Worm (Caenorhabditis elegans) whole organism, mixed stage, embryonic: ENCODE measurements around the gene ver-3.

ENCODE experiments used
- M03D4.4 ChIP-seq: sonication (generic microtip); optimal IDR thresholded peaks from 2 replicates; lab custom pipeline; 2017; ENCODE audit warnings: mild to moderate bottlenecking, missing genetic modification characterization, missing compliant biosample characterization
- blmp-1 ChIP-seq: fragments of 150-350 bp; optimal IDR thresholded peaks from 2 replicates; lab custom pipeline; 2014; ENCODE audit warnings: missing biosample characterization, missing genetic modification characterization
- ceh-39 ChIP-seq: fragments of 150-350 bp; optimal IDR thresholded peaks from 2 replicates; lab custom pipeline; 2014; ENCODE audit warnings: missing biosample characterization, missing genetic modification characterization
- ceh-83 ChIP-seq: fragments of 200-800 bp; sonication (Bioruptor generic); optimal IDR thresholded peaks from 2 replicates; lab custom pipeline; 2018; ENCODE audit warnings: mild to moderate bottlenecking, missing genetic modification characterization, missing compliant biosample characterization
- ces-1 ChIP-seq: fragments of 150-350 bp; optimal IDR thresholded peaks from 2 replicates; lab custom pipeline; 2014; ENCODE audit warnings: missing biosample characterization, missing genetic modification reagents, missing genetic modification characterization
- cnd-1 ChIP-seq: fragments of 200-800 bp; sonication (Bioruptor generic); optimal IDR thresholded peaks from 2 replicates; lab custom pipeline; 2018; ENCODE audit warnings: mild to moderate bottlenecking, missing genetic modification characterization, missing compliant biosample characterization
- drap-1 ChIP-seq: fragments of 200-800 bp; sonication (Bioruptor generic); optimal IDR thresholded peaks from 3 replicates; lab custom pipeline; 2018; ENCODE audit warnings: mild to moderate bottlenecking, missing genetic modification characterization, missing compliant biosample characterization
- elt-1 ChIP-seq: sonication (generic microtip); optimal IDR thresholded peaks from 2 replicates; lab custom pipeline; 2017; ENCODE audit warnings: missing genetic modification characterization, mild to moderate bottlenecking, missing compliant biosample characterization, antibody characterized with exemption, moderate library complexity, borderline replicate concordance; ENCODE audit not compliant: insufficient read depth
- elt-3 ChIP-seq: fragments of 150-350 bp; optimal IDR thresholded peaks from 2 replicates; lab custom pipeline; 2014; ENCODE audit warnings: missing biosample characterization, missing genetic modification characterization
- flh-1 ChIP-seq: fragments of 200-800 bp; sonication (Bioruptor generic); optimal IDR thresholded peaks from 2 replicates; lab custom pipeline; 2018; ENCODE audit warnings: mild to moderate bottlenecking, missing genetic modification characterization, moderate library complexity, missing compliant biosample characterization
- ham-2 ChIP-seq: fragments of 200-800 bp; sonication (Bioruptor generic); optimal IDR thresholded peaks from 2 replicates; lab custom pipeline; 2018; ENCODE audit warnings: mild to moderate bottlenecking, missing genetic modification characterization, missing compliant biosample characterization
- hlh-1 ChIP-seq: fragments of 150-350 bp; optimal IDR thresholded peaks from 2 replicates; lab custom pipeline; 2014; ENCODE audit warnings: missing biosample characterization, missing genetic modification reagents, missing genetic modification characterization
- lin-13 ChIP-seq: fragments of 150-350 bp; optimal IDR thresholded peaks from 2 replicates; lab custom pipeline; 2014; ENCODE audit warnings: missing biosample characterization, missing genetic modification characterization
- mab-5 ChIP-seq: fragments of 150-350 bp; optimal IDR thresholded peaks from 2 replicates; lab custom pipeline; 2014; ENCODE audit warnings: missing biosample characterization, missing genetic modification characterization
- mep-1 ChIP-seq: fragments of 150-350 bp; optimal IDR thresholded peaks from 2 replicates; lab custom pipeline; 2017; ENCODE audit warnings: missing biosample characterization, missing genetic modification reagents, missing genetic modification characterization, inconsistent platforms
- mls-2 ChIP-seq: sonication (generic microtip); optimal IDR thresholded peaks from 2 replicates; lab custom pipeline; 2016; ENCODE audit warnings: mild to moderate bottlenecking, missing genetic modification characterization, moderate library complexity, missing compliant biosample characterization
- nhr-12 ChIP-seq: fragments of 150-350 bp; optimal IDR thresholded peaks from 2 replicates; lab custom pipeline; 2014; ENCODE audit warnings: missing biosample characterization, missing genetic modification characterization
- nhr-2 ChIP-seq: fragments of 150-350 bp; optimal IDR thresholded peaks from 2 replicates; lab custom pipeline; 2014; ENCODE audit warnings: missing biosample characterization, missing genetic modification characterization
- nhr-237 ChIP-seq: fragments of 150-350 bp; optimal IDR thresholded peaks from 2 replicates; lab custom pipeline; 2014; ENCODE audit warnings: missing biosample characterization, missing genetic modification characterization
- nhr-28 ChIP-seq: fragments of 150-350 bp; optimal IDR thresholded peaks from 2 replicates; lab custom pipeline; 2014; ENCODE audit warnings: missing biosample characterization, missing genetic modification characterization
- pha-4 ChIP-seq: fragments of 150-350 bp; optimal IDR thresholded peaks from 2 replicates; lab custom pipeline; 2018; ENCODE audit warnings: missing biosample characterization, missing genetic modification reagents, missing genetic modification characterization
- sem-2 ChIP-seq: fragments of 200-800 bp; sonication (Bioruptor generic); optimal IDR thresholded peaks from 2 replicates; lab custom pipeline; 2018; ENCODE audit warnings: mild to moderate bottlenecking, missing genetic modification characterization, missing compliant biosample characterization
- snpc-4 ChIP-seq: fragments of 150-350 bp; optimal IDR thresholded peaks from 2 replicates; lab custom pipeline; 2014; ENCODE audit warnings: missing biosample characterization, missing genetic modification characterization
- sptf-1 ChIP-seq: sonication (generic microtip); optimal IDR thresholded peaks from 2 replicates; lab custom pipeline; 2017; ENCODE audit warnings: mild to moderate bottlenecking, missing genetic modification characterization, moderate library complexity, missing compliant biosample characterization
- tbx-8 ChIP-seq: fragments of 200-800 bp; sonication (Bioruptor generic); optimal IDR thresholded peaks from 2 replicates; lab custom pipeline; 2018; ENCODE audit warnings: mild to moderate bottlenecking, missing genetic modification characterization, moderate library complexity, missing compliant biosample characterization
- unc-120 ChIP-seq: sonication (generic microtip); optimal IDR thresholded peaks from 2 replicates; lab custom pipeline; 2017; ENCODE audit warnings: missing genetic modification characterization, missing compliant biosample characterization; ENCODE audit not compliant: poor library complexity, severe bottlenecking
- unc-62 ChIP-seq: fragments of 150-350 bp; optimal IDR thresholded peaks from 2 replicates; lab custom pipeline; 2014; ENCODE audit warnings: missing biosample characterization, missing genetic modification reagents, missing genetic modification characterization
- zip-8 ChIP-seq: fragments of 150-350 bp; optimal IDR thresholded peaks from 2 replicates; lab custom pipeline; 2014; ENCODE audit warnings: missing biosample characterization, missing genetic modification characterization
- ztf-11 ChIP-seq: fragments of 150-350 bp; optimal IDR thresholded peaks from 2 replicates; lab custom pipeline; 2014; ENCODE audit warnings: missing biosample characterization, missing genetic modification characterization

The ver-3 gene

ce11 chrX:11035563-11035962 lies 43.3 kb downstream of the ver-3 start:
- no peak for TF ChIP-seq pha-4 (tag; lab: Kevin White, UChicago)
- TF ChIP-seq unc-62 (GFP tag; lab: Kevin White, UChicago) = peak; percentile 88
- TF ChIP-seq flh-1 (GFP tag; lab: Kevin White, UChicago) = no peak
- no peak for TF ChIP-seq nhr-28 (tag; lab: Kevin White, UChicago)
- TF ChIP-seq unc-120 = peak; percentile 83
- no peak for TF ChIP-seq cnd-1 (tag; lab: Kevin White, UChicago)
- no peak for TF ChIP-seq sptf-1
- no peak for TF ChIP-seq ces-1
- TF ChIP-seq M03D4.4 (tag; lab: Kevin White, UChicago) = peak; percentile 11
- TF ChIP-seq tbx-8 (GFP tag; lab: Kevin White, UChicago) = no peak
- TF ChIP-seq blmp-1 (tag; lab: Kevin White, UChicago) = no peak
- TF ChIP-seq sem-2 (GFP tag; lab: Kevin White, UChicago) = no peak
- peak; percentile 98 for TF ChIP-seq hlh-1 (tag; lab: Kevin White, UChicago)
- no peak for TF ChIP-seq snpc-4 (tag; lab: Kevin White, UChicago)
- TF ChIP-seq nhr-237 (tag; lab: Kevin White, UChicago) = no peak
- TF ChIP-seq elt-3 = no peak
- no peak for TF ChIP-seq nhr-12 (tag; lab: Kevin White, UChicago)
- no peak for TF ChIP-seq mls-2 (tag; lab: Kevin White, UChicago)

ce11 chrX:11036114-11037087 lies 44.1 kb downstream of the ver-3 start:
- TF ChIP-seq ham-2 = peak; percentile 85
- no peak for TF ChIP-seq ceh-83 (GFP tag; lab: Kevin White, UChicago)
- TF ChIP-seq blmp-1 (tag; lab: Kevin White, UChicago) = peak; percentile 76
- TF ChIP-seq elt-1 (tag; lab: Kevin White, UChicago) = peak; percentile 48
- TF ChIP-seq, all 35 proteins: peak for 3

DNA sequence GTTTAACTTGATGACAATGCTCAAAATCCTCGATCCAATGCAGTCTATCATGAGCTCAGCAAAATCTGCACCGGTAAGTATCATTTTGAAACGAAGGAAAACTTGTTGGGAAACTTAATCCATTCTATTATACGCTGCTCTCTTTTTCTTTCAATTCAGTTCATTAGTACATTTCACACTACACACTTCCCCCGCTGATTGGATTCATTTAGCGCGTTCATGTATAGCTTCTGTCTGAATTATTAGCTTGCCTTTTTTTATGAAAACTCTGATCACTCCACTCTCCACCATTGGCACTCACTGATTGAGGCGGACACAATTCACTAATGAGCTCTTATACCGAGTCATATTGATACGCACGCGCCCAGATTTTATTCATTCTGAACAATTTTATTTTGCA lies 45.9 kb downstream of the ver-3 start:
- TF ChIP-seq sem-2 (GFP tag; lab: Kevin White, UChicago) (no peak), ces-1 (peak; percentile 70), nhr-2 (tag; lab: Kevin White, UChicago) (no peak)

DNA sequence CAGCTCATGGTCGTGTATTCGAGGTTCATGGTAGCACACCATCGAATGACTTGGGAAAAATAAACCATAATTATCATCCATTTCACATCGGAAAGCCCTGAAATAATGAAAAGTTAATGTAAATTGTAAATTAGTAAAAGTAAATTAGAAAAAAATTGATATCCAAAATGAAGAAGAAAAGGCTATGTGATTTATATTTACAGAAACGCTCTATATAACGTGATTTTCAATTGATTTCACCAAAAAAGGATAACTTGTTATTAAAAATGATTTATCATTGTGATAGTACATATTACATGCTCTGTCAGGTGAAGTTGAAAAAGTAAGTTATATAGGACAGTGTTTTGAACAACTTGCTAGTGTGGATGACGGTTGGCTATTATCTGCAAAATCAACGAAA lies 50.5 kb downstream of the ver-3 start, which contains the start of gene C09F12.3:
TSS of gene C09F12.3 (minus strand) at position 101 of the 400 bp plus-strand sequence.
- no peak for TF ChIP-seq blmp-1 (tag; lab: Kevin White, UChicago)
- no peak for TF ChIP-seq mab-5 (tag; lab: Kevin White, UChicago)
- TF ChIP-seq hlh-1 (tag; lab: Kevin White, UChicago) = no peak
- no peak for TF ChIP-seq tbx-8 (GFP tag; lab: Kevin White, UChicago)
- TF ChIP-seq sptf-1 = no peak

DNA sequence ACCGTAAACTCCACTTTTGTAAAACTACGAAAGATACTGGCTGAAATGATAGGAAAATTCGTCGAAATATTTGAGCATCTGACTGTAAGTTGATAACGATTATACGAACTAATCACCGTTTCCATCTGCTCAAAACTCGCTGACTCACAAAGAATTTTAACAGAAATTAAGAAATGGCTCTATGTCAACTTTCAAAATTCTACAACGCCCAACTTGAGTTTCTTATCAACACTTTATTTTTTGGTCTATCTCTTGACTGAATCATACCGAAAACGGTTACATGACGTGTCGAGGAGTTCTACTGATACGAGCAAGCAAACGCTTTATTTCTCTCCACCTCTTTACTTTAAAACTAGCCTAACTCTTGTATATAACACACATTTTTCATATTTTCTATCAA lies 54.9 kb downstream of the ver-3 start, which contains the start of gene clc-1:
TSS of gene clc-1 (plus strand) at position 264 of the 400 bp plus-strand sequence.
- TF ChIP-seq blmp-1 (tag; lab: Kevin White, UChicago) (no peak), sptf-1 (no peak), snpc-4 (tag; lab: Kevin White, UChicago) (no peak), nhr-12 (tag; lab: Kevin White, UChicago) (no peak), drap-1 (GFP tag; lab: Kevin White, UChicago) (no peak), unc-120 (no peak), nhr-28 (tag; lab: Kevin White, UChicago) (no peak), ceh-39 (tag; lab: Kevin White, UChicago) (no peak), unc-62 (GFP tag; lab: Kevin White, UChicago) (no peak), elt-3 (no peak), mls-2 (tag; lab: Kevin White, UChicago) (no peak), nhr-237 (tag; lab: Kevin White, UChicago) (no peak), mep-1 (tag; lab: Kevin White, UChicago) (no peak), ztf-11 (tag; lab: Kevin White, UChicago) (no peak), zip-8 (tag; lab: Kevin White, UChicago) (no peak), sem-2 (GFP tag; lab: Kevin White, UChicago) (no peak), lin-13 (tag; lab: Kevin White, UChicago) (no peak)
